Worm (Caenorhabditis elegans) whole organism, L2 larva: ENCODE measurements around the gene shw-3.

Experiments
- ceh-16 ChIP-seq: fragments of 150-350 bp; optimal IDR thresholded peaks from 2 replicates; lab custom pipeline; 2014; ENCODE audit warnings: missing biosample characterization, missing genetic modification characterization
- dmd-4 ChIP-seq: sonication (generic microtip); optimal IDR thresholded peaks from 2 replicates; lab custom pipeline; 2017; ENCODE audit warnings: missing biosample characterization, missing genetic modification characterization
- lin-11 ChIP-seq: fragments of 150-350 bp; sonication (generic microtip); optimal IDR thresholded peaks from 2 replicates; lab custom pipeline; 2014; ENCODE audit warnings: missing biosample characterization, missing genetic modification characterization, inconsistent platforms, mixed read lengths
- lsy-2 ChIP-seq, 2 experiments: fragments of 150-350 bp in 1 of 2; sonication (generic microtip) in 1 of 2; optimal IDR thresholded peaks; 2 replicates each; lab custom pipeline; 2014 to 2017; ENCODE audit warnings: missing biosample characterization in 2 of 2, missing genetic modification characterization in 2 of 2
- mdl-1 ChIP-seq, 2 experiments: fragments of 150-350 bp in 1 of 2; sonication (generic microtip) in 1 of 2; optimal IDR thresholded peaks; 2 replicates each; lab custom pipeline; 2017; ENCODE audit warnings: missing biosample characterization in 2 of 2, missing genetic modification characterization in 2 of 2
- nhr-10 ChIP-seq: sonication (generic microtip); optimal IDR thresholded peaks from 2 replicates; lab custom pipeline; 2017; ENCODE audit warnings: missing biosample characterization, missing genetic modification characterization
- nhr-129 ChIP-seq: fragments of 150-350 bp; optimal IDR thresholded peaks from 2 replicates; lab custom pipeline; 2014; ENCODE audit warnings: missing biosample characterization, missing genetic modification characterization
- skn-1 ChIP-seq: sonication (generic microtip); optimal IDR thresholded peaks from 2 replicates; lab custom pipeline; 2017; ENCODE audit warnings: missing biosample characterization, missing genetic modification characterization
- ztf-4 ChIP-seq: fragments of 150-350 bp; optimal IDR thresholded peaks from 2 replicates; lab custom pipeline; 2014; ENCODE audit warnings: missing biosample characterization, missing genetic modification characterization

ce11 chrV:13028871-13029270 is 41.9 kb upstream of the shw-3 start:
- TF ChIP-seq dmd-4 (tag; lab: Kevin White, UChicago) (no peak), lsy-2 (tag; optimal IDR thresholded peaks at IDR 0.05; lab: Kevin White, UChicago) (no peak), ztf-4 (tag; lab: Kevin White, UChicago) (no peak), nhr-129 (tag; lab: Kevin White, UChicago) (no peak), nhr-10 (tag; lab: Kevin White, UChicago) (no peak), lin-11 (tag; lab: Kevin White, UChicago) (no peak), ceh-16 (tag; lab: Kevin White, UChicago) (no peak), mdl-1 (tag; optimal IDR thresholded peaks at IDR 0.05; lab: Kevin White, UChicago) (no peak), skn-1 (no peak)
